Worm (Caenorhabditis elegans) whole organism, young adult: ENCODE measurements around the gene oig-4.

Source experiments
- T07F8.4 ChIP-seq: sonication (generic microtip); optimal IDR thresholded peaks from 2 replicates; lab custom pipeline; 2016; ENCODE audit warnings: mild to moderate bottlenecking, missing genetic modification characterization, moderate library complexity, missing compliant biosample characterization
- Y53F4B.3 ChIP-seq: fragments of 200-800 bp; sonication (Bioruptor generic); IDR thresholded peaks from 2 replicates; pipeline ENCODE4 v1.3.6; 2022; ENCODE audit warnings: missing genetic modification reagents, missing genetic modification characterization, missing compliant biosample characterization
- ets-4 ChIP-seq: fragments of 200-800 bp; sonication (Bioruptor generic); optimal IDR thresholded peaks from 2 replicates; lab custom pipeline; 2018; ENCODE audit warnings: mild to moderate bottlenecking, missing genetic modification characterization, missing compliant biosample characterization
- nfya-1 ChIP-seq: sonication (generic microtip); optimal IDR thresholded peaks from 2 replicates; lab custom pipeline; 2017; ENCODE audit warnings: antibody characterized with exemption, missing compliant biosample characterization, missing genetic modification characterization, borderline replicate concordance; ENCODE audit not compliant: insufficient read depth
- snpc-4 ChIP-seq, 5 experiments: fragments of 150-350 bp in 1 of 5; sonication (generic microtip) in 4 of 5; optimal IDR thresholded peaks; 2 replicates each; lab custom pipeline; 2014 to 2018; ENCODE audit warnings: missing genetic modification characterization in 5 of 5, missing biosample characterization in 3 of 5, antibody characterized with exemption in 2 of 5, mild to moderate bottlenecking in 2 of 5, missing compliant biosample characterization in 2 of 5, missing genotype in 2 of 5, moderate library complexity in 2 of 5, missing genetic modification reagents in 1 of 5

DNA sequence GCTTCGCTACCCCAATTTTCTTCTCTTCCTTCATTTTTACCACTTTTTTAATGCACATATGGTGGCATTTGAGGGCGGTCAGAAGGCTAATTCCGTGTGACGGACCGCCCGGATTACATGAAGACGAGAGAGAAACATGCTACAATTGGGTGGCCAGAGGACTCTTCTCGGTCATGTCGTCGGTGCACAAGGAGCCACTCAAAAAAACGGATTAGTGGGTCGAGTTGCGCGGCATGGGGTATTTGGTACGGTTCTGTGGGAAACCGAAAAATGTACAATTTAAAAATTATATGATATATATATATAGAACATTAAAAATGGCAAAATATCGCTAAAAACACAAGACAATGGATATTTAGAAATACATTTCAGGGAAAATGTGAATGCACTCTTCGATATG lies 42.5 kb upstream of the oig-4 start:
- TF ChIP-seq snpc-4 (GFP tag; optimal IDR thresholded peaks at IDR 0.05; lab: Kevin White, UChicago), result no peak
- TF ChIP-seq snpc-4 (tag; optimal IDR thresholded peaks at IDR 0.05; lab: Kevin White, UChicago), result no peak
- no peak for TF ChIP-seq ets-4 (GFP tag; lab: Kevin White, UChicago)
- no peak for TF ChIP-seq nfya-1 (tag; lab: Kevin White, UChicago)
- TF ChIP-seq Y53F4B.3, result no peak
- no peak for TF ChIP-seq T07F8.4 (tag; lab: Kevin White, UChicago)
